Worm (Caenorhabditis elegans): ENCODE data around the gene spn-4.
A peak's percentile ranks its signal among the peaks of the same experiment; 100 is the strongest.

The spn-4 gene

DNA sequence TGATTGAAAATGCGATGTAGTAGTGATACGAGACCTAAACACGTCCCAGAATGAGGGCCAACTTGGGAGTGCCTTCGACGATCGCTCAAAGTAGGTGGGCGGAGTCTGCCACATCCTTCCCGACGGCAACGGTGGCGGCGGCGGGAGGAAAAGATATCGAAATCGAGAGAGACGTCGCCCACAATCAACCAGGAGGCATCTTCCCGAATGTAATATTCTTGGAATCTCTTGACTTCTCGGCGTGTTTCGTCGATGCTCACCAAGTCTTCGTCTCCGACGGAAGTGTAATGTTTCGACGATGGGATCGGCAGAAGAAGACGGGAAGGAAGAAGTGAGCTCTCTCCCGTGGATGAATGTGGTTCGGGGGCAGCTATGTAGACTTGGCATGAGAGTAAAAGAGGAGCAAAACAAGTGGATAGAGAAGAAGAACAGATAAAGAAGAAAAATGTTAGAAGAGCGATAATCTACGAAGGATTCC is 16.2 kb downstream of the spn-4 start, which contains the start of the genes T25F10.1 and clik-1:
Gene T25F10.1 (plus strand): TSS at position 51 of the 478 bp plus-strand sequence.
Gene clik-1 (minus strand): TSS at position 281 of the 478 bp plus-strand sequence.
- TF ChIP-seq lsy-2 (tag; optimal IDR thresholded peaks at IDR 0.05) (peak in 1 of 2 experiments; percentile 28), lin-14 (GFP tag; optimal IDR thresholded peaks at IDR 0.05) (peak; percentile 83), fkh-4 (tag; optimal IDR thresholded peaks at IDR 0.05; ENCODE audit: borderline replicate concordance) (peak; percentile 22), sptf-1 (tag; optimal IDR thresholded peaks at IDR 0.05) (no peak), rnt-1 (tag; optimal IDR thresholded peaks at IDR 0.05) (peak; percentile 76), unc-62 (GFP tag; optimal IDR thresholded peaks at IDR 0.05) (no peak), zag-1 (tag; optimal IDR thresholded peaks at IDR 0.05) (no peak), nhr-85 (tag) (peak; percentile 35), dsc-1 (tag; optimal IDR thresholded peaks at IDR 0.05) (peak; percentile 63), unc-130 (tag; optimal IDR thresholded peaks at IDR 0.05) (peak; percentile 54), pag-3 (tag; optimal IDR thresholded peaks at IDR 0.05; ENCODE audit: borderline replicate concordance, insufficient read depth) (peak; percentile 97), nhr-19 (GFP tag; conservative IDR thresholded peaks at IDR 0.05) (peak; percentile 52), efl-1 (optimal IDR thresholded peaks at IDR 0.05) (no peak), efl-1 (GFP tag; optimal IDR thresholded peaks at IDR 0.05 in 1 of 2) (peak in 1 of 2 experiments; percentile 11), snu-23 (GFP tag; optimal IDR thresholded peaks at IDR 0.05) (peak; percentile 49), mep-1 (tag; optimal IDR thresholded peaks at IDR 0.05) (peak; percentile 13), nhr-20 (tag; optimal IDR thresholded peaks at IDR 0.05) (peak; percentile 17), alr-1 (tag; optimal IDR thresholded peaks at IDR 0.05; ENCODE audit: borderline replicate concordance) (no peak), swsn-7 (tag; optimal IDR thresholded peaks at IDR 0.05) (no peak), sup-37 (GFP tag; optimal IDR thresholded peaks at IDR 0.05) (peak; percentile 46), nhr-71 (tag; optimal IDR thresholded peaks at IDR 0.05) (peak; percentile 80), grh-1 (GFP tag; IDR thresholded peaks at IDR 0.05) (no peak)

DNA sequence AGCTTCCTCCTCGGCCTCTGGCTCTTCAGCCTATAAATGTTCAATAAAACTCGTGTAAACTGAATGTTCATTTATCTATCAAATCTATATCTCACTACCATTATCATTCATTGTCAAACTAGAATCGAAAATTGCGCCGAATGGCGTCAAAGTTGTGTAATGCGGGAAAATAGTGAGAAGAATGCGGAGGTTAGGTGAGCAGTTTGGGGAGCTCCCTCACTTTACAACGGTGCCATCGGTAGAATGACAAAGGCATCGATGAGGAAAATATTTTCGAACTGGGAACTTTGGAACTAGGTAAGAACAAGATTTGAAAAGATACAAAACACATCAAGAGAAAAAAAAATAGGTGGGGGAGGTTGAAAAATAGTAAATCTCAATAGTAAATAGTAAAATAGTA is 17.1 kb downstream of the spn-4 start:
- peak; percentile 64 for TF ChIP-seq lin-14 (GFP tag; optimal IDR thresholded peaks at IDR 0.05)
- TF ChIP-seq unc-86 (tag; optimal IDR thresholded peaks at IDR 0.05), result no peak
- peak; percentile 37 for TF ChIP-seq nhr-71 (tag; optimal IDR thresholded peaks at IDR 0.05)
- no peak for TF ChIP-seq skn-1 (tag; optimal IDR thresholded peaks at IDR 0.05)
- no peak for TF ChIP-seq swsn-7 (tag; optimal IDR thresholded peaks at IDR 0.05)
- no peak for TF ChIP-seq nhr-76 (tag; optimal IDR thresholded peaks at IDR 0.05)
- no peak for TF ChIP-seq lin-15B (tag; optimal IDR thresholded peaks at IDR 0.05)
- TF ChIP-seq ceh-88 (GFP tag; IDR thresholded peaks at IDR 0.05), result no peak
- TF ChIP-seq aha-1 (tag; optimal IDR thresholded peaks at IDR 0.05), result no peak
- TF ChIP-seq rnt-1 (tag; optimal IDR thresholded peaks at IDR 0.05), result peak; percentile 52
- TF ChIP-seq egl-13 (tag; optimal IDR thresholded peaks at IDR 0.05), result no peak
- peak; percentile 99 for TF ChIP-seq pag-3 (tag; optimal IDR thresholded peaks at IDR 0.05; ENCODE audit: borderline replicate concordance, insufficient read depth)
- TF ChIP-seq sox-4 (tag; optimal IDR thresholded peaks at IDR 0.05), result no peak
- no peak for TF ChIP-seq nhr-90 (tag; optimal IDR thresholded peaks at IDR 0.05; ENCODE audit: poor library complexity)
- no peak for TF ChIP-seq sup-37 (GFP tag; optimal IDR thresholded peaks at IDR 0.05)
- no peak for TF ChIP-seq mef-2 (tag; optimal IDR thresholded peaks at IDR 0.05)
- TF ChIP-seq lin-35 (GFP tag; optimal IDR thresholded peaks at IDR 0.05), result no peak

DNA sequence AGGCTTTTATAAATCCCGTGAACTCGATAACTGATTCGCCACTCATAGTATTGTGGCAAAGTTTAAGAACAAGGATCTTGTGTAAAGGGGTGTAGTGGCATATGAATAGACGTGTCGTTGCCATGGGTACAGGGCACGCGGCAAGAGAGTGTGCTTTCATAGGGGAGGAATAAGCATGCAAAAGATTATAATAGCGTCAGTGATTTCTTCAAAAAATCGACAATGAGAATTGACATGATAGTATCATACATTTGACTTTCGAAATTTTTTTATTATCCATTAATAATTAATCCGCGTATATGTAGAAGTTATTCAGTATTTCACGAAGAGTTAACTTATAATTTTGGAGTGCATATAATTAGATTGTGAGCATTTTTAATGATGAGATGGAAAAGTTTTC is 19.7 kb downstream of the spn-4 start, which contains the start of gene bbs-8:
Gene bbs-8 (minus strand): TSS at position 101 of the 400 bp plus-strand sequence.
- TF ChIP-seq blmp-1 (tag; optimal IDR thresholded peaks at IDR 0.05), result no peak
- no peak for TF ChIP-seq snu-23 (GFP tag; optimal IDR thresholded peaks at IDR 0.05)
- TF ChIP-seq efl-1 (optimal IDR thresholded peaks at IDR 0.05), result no peak
- TF ChIP-seq efl-1 (GFP tag; optimal IDR thresholded peaks at IDR 0.05 in 1 of 2), result peak in 1 of 2 experiments; percentile 61
- TF ChIP-seq fkh-8 (tag; optimal IDR thresholded peaks at IDR 0.05), result peak; percentile 60

- no peak for TF ChIP-seq pag-3 (tag; optimal IDR thresholded peaks at IDR 0.05; ENCODE audit: borderline replicate concordance, insufficient read depth)
- TF ChIP-seq ceh-88 (GFP tag; IDR thresholded peaks at IDR 0.05), result no peak
- TF ChIP-seq nhr-85 (tag), result no peak
- no peak for TF ChIP-seq unc-62 (GFP tag; optimal IDR thresholded peaks at IDR 0.05)
- no peak for TF ChIP-seq efl-1 (optimal IDR thresholded peaks at IDR 0.05)
- no peak for TF ChIP-seq efl-1 (GFP tag; optimal IDR thresholded peaks at IDR 0.05 in 1 of 2)
- no peak for TF ChIP-seq nhr-84 (tag; optimal IDR thresholded peaks at IDR 0.05)
- TF ChIP-seq pqm-1 (tag; optimal IDR thresholded peaks at IDR 0.05), result no peak
- no peak for TF ChIP-seq ztf-4 (tag; optimal IDR thresholded peaks at IDR 0.05)
- TF ChIP-seq elt-3 (tag; optimal IDR thresholded peaks at IDR 0.05), result no peak
Measured at ce11 chrV:6762361-6762760, 22.3 kb downstream of the spn-4 start, which contains the start of gene T25F10.4. TSS of gene T25F10.4 (minus strand) at chrV:6762461.
